Fruit fly (Drosophila melanogaster): Measurements from ENCODE around the gene Fancd2.

Gene Fancd2

dm6 chr3R:20833664-20834063 is 17.7 kb upstream of the Fancd2 start:
- TF ChIP-seq h (optimal IDR thresholded peaks at IDR 0.05) (no peak), psq (optimal IDR thresholded peaks at IDR 0.05) (no peak), ttk (optimal IDR thresholded peaks at IDR 0.05) (no peak), insv (optimal IDR thresholded peaks at IDR 0.05) (no peak), Sin3A (optimal IDR thresholded peaks at IDR 0.05) (no peak), Myc (optimal IDR thresholded peaks at IDR 0.05) (no peak)

dm6 chr3R:20832689-20833524 is 16.9 kb upstream of the Fancd2 start, which contains the start of gene Synd:
Synd (plus strand) TSS chr3R:20832799.
- no peak for TF ChIP-seq insv (optimal IDR thresholded peaks at IDR 0.05)
- TF ChIP-seq h (optimal IDR thresholded peaks at IDR 0.05): no peak
- TF ChIP-seq Myc (optimal IDR thresholded peaks at IDR 0.05): no peak
- no peak for TF ChIP-seq psq (optimal IDR thresholded peaks at IDR 0.05)
- TF ChIP-seq Sin3A (optimal IDR thresholded peaks at IDR 0.05): no peak
- TF ChIP-seq ttk (optimal IDR thresholded peaks at IDR 0.05): no peak

dm6 chr3R:20830963-20831362 is 15.0 kb upstream of the Fancd2 start, which contains the start of gene CG31223:
CG31223 (plus strand) TSS chr3R:20831127.
- TF ChIP-seq h (optimal IDR thresholded peaks at IDR 0.05): no peak
- TF ChIP-seq Myc (optimal IDR thresholded peaks at IDR 0.05): no peak
- no peak for TF ChIP-seq ttk (optimal IDR thresholded peaks at IDR 0.05)
- TF ChIP-seq Sin3A (optimal IDR thresholded peaks at IDR 0.05): no peak
- no peak for TF ChIP-seq psq (optimal IDR thresholded peaks at IDR 0.05)
- TF ChIP-seq insv (optimal IDR thresholded peaks at IDR 0.05): no peak

- no peak for TF ChIP-seq Sin3A (optimal IDR thresholded peaks at IDR 0.05)
Measured at dm6 chr3R:20830153-20830695, 14.2 kb upstream of the Fancd2 start, which contains the start of gene Adss. Adss (minus strand) TSS chr3R:20830580.

dm6 chr3R:20829416-20830131 is 13.6 kb upstream of the Fancd2 start:
- no peak for TF ChIP-seq Sin3A (optimal IDR thresholded peaks at IDR 0.05)
- no peak for TF ChIP-seq psq (optimal IDR thresholded peaks at IDR 0.05)
- no peak for TF ChIP-seq ttk (optimal IDR thresholded peaks at IDR 0.05)
- no peak for TF ChIP-seq Myc (optimal IDR thresholded peaks at IDR 0.05)
- no peak for TF ChIP-seq insv (optimal IDR thresholded peaks at IDR 0.05)
- no peak for TF ChIP-seq h (optimal IDR thresholded peaks at IDR 0.05)

- TF ChIP-seq ttk (optimal IDR thresholded peaks at IDR 0.05) (no peak), psq (optimal IDR thresholded peaks at IDR 0.05) (no peak), h (optimal IDR thresholded peaks at IDR 0.05) (no peak), Myc (optimal IDR thresholded peaks at IDR 0.05) (no peak), Sin3A (optimal IDR thresholded peaks at IDR 0.05) (no peak), insv (optimal IDR thresholded peaks at IDR 0.05) (no peak)
Measured at dm6 chr3R:20828520-20829415, 12.8 kb upstream of the Fancd2 start.

- TF ChIP-seq ttk (optimal IDR thresholded peaks at IDR 0.05): no peak
- no peak for TF ChIP-seq h (optimal IDR thresholded peaks at IDR 0.05)
- TF ChIP-seq psq (optimal IDR thresholded peaks at IDR 0.05): no peak
Measured at dm6 chr3R:20826929-20827328, 10.9 kb upstream of the Fancd2 start.

- no peak for TF ChIP-seq Myc (optimal IDR thresholded peaks at IDR 0.05)
- TF ChIP-seq h (optimal IDR thresholded peaks at IDR 0.05): no peak
- no peak for TF ChIP-seq psq (optimal IDR thresholded peaks at IDR 0.05)
- TF ChIP-seq Sin3A (optimal IDR thresholded peaks at IDR 0.05): no peak
- TF ChIP-seq insv (optimal IDR thresholded peaks at IDR 0.05): no peak
- TF ChIP-seq ttk (optimal IDR thresholded peaks at IDR 0.05): no peak
Measured at dm6 chr3R:20823704-20824454, 7.9 kb upstream of the Fancd2 start, which contains the start of gene CG17272. CG17272 (minus strand) TSS chr3R:20824239.

- no peak for TF ChIP-seq ttk (optimal IDR thresholded peaks at IDR 0.05)
- no peak for TF ChIP-seq Myc (optimal IDR thresholded peaks at IDR 0.05)
- no peak for TF ChIP-seq h (optimal IDR thresholded peaks at IDR 0.05)
Measured at dm6 chr3R:20821815-20822375, 5.9 kb upstream of the Fancd2 start, which contains the start of the genes CG17271 and RpS20. CG17271 (minus strand) TSS chr3R:20821848. RpS20 (plus strand) TSS chr3R:20822181.

dm6 chr3R:20818689-20819088 is 2.7 kb upstream of the Fancd2 start, which contains the start of gene CG17270:
CG17270 (minus strand) TSS chr3R:20818929.
- TF ChIP-seq insv (optimal IDR thresholded peaks at IDR 0.05) (no peak), Myc (optimal IDR thresholded peaks at IDR 0.05) (no peak), Sin3A (optimal IDR thresholded peaks at IDR 0.05) (no peak), h (optimal IDR thresholded peaks at IDR 0.05) (no peak), psq (optimal IDR thresholded peaks at IDR 0.05) (no peak), ttk (optimal IDR thresholded peaks at IDR 0.05) (no peak)
